Fruit fly (Drosophila melanogaster) whole organism, embryonic: ENCODE measurements around the gene Cyp4d21.
A peak's percentile ranks its signal among the peaks of the same experiment; 100 is the strongest.

ENCODE experiments used
- Ada2b ChIP-seq: fragments of 200-800 bp; sonication (Bioruptor generic); IDR thresholded peaks from 2 replicates; pipeline ENCODE4 v1.3.6; 2022; ENCODE audit warnings: missing biosample characterization, missing genetic modification characterization
- Aef1 ChIP-seq: fragments of 200-800 bp; sonication (Bioruptor generic); IDR thresholded peaks from 3 replicates; pipeline ENCODE4 v1.3.6; 2022; ENCODE audit warnings: missing biosample characterization, missing genetic modification characterization
- Asciz ChIP-seq: fragments of 200-800 bp; sonication (Bioruptor generic); optimal IDR thresholded peaks from 2 replicates; lab custom pipeline; 2017; ENCODE audit warnings: missing biosample characterization, mild to moderate bottlenecking, missing genetic modification characterization, missing genetic modification reagents
- CG10979 ChIP-seq: fragments of 200-800 bp; sonication (Bioruptor generic); optimal IDR thresholded peaks from 2 replicates; lab custom pipeline; 2018; ENCODE audit warnings: missing biosample characterization, mild to moderate bottlenecking, missing genetic modification characterization, moderate library complexity
- CG11504 ChIP-seq: fragments of 200-800 bp; sonication (Bioruptor generic); optimal IDR thresholded peaks from 3 replicates; lab custom pipeline; 2019; ENCODE audit warnings: missing biosample characterization, mild to moderate bottlenecking, missing genetic modification characterization, moderate library complexity
- CG12659 ChIP-seq: fragments of 200-800 bp; sonication (Bioruptor generic); optimal IDR thresholded peaks from 3 replicates; lab custom pipeline; 2017; ENCODE audit warnings: mild to moderate bottlenecking, missing biosample characterization, missing genetic modification reagents, missing genetic modification characterization
- CG12769 ChIP-seq: fragments of 200-800 bp; sonication (Bioruptor generic); optimal IDR thresholded peaks from 2 replicates; lab custom pipeline; 2019; ENCODE audit warnings: missing biosample characterization, mild to moderate bottlenecking, missing genetic modification characterization, moderate library complexity
- CG14050 ChIP-seq: fragments of 200-800 bp; sonication (Bioruptor generic); IDR thresholded peaks from 3 replicates; pipeline ENCODE4 v1.3.6; 2022; ENCODE audit warnings: missing biosample characterization, missing genetic modification characterization
- CG14710 ChIP-seq: fragments of 200-800 bp; sonication (Bioruptor generic); optimal IDR thresholded peaks from 3 replicates; lab custom pipeline; 2019; ENCODE audit warnings: missing biosample characterization, mild to moderate bottlenecking, missing genetic modification characterization, moderate library complexity
- CG15601 ChIP-seq: fragments of 200-800 bp; sonication (Bioruptor generic); optimal IDR thresholded peaks from 3 replicates; lab custom pipeline; 2019; ENCODE audit warnings: missing biosample characterization, mild to moderate bottlenecking, missing genetic modification characterization, moderate library complexity
- CG15696 ChIP-seq: fragments of 200-800 bp; sonication (Bioruptor generic); optimal IDR thresholded peaks from 2 replicates; lab custom pipeline; 2019; ENCODE audit warnings: missing biosample characterization, mild to moderate bottlenecking, missing genetic modification characterization, moderate library complexity
- CG17359 ChIP-seq: fragments of 200-800 bp; sonication (Bioruptor generic); optimal IDR thresholded peaks from 3 replicates; lab custom pipeline; 2018; ENCODE audit warnings: missing biosample characterization, mild to moderate bottlenecking, missing genetic modification characterization, moderate library complexity
- CG17829 ChIP-seq: fragments of 200-800 bp; optimal IDR thresholded peaks from 2 replicates; lab custom pipeline; 2019; ENCODE audit warnings: missing biosample characterization, mild to moderate bottlenecking, missing genetic modification characterization, moderate library complexity
- CG18011 ChIP-seq: fragments of 200-800 bp; sonication (Bioruptor generic); optimal IDR thresholded peaks from 2 replicates; lab custom pipeline; 2017; ENCODE audit warnings: missing biosample characterization, missing genetic modification characterization, mild to moderate bottlenecking, moderate library complexity, missing genotype
- CG2889 ChIP-seq: fragments of 200-800 bp; sonication (Bioruptor generic); IDR thresholded peaks from 3 replicates; pipeline ENCODE4 v1.3.6; 2022; ENCODE audit warnings: missing biosample characterization, missing genetic modification characterization
- CG30431 ChIP-seq: fragments of 200-800 bp; sonication (Bioruptor generic); optimal IDR thresholded peaks from 2 replicates; lab custom pipeline; 2017; ENCODE audit warnings: missing biosample characterization, missing genetic modification characterization
- CG31441 ChIP-seq: fragments of 200-800 bp; sonication (Bioruptor generic); IDR thresholded peaks from 2 replicates; pipeline ENCODE4 v1.3.6; 2022; ENCODE audit warnings: missing biosample characterization, missing genetic modification characterization
- CG32772 ChIP-seq: fragments of 200-800 bp; sonication (Bioruptor generic); IDR thresholded peaks from 2 replicates; pipeline ENCODE4 v1.3.6; 2022; ENCODE audit warnings: missing biosample characterization, missing genetic modification characterization
- CG33557 ChIP-seq: fragments of 200-800 bp; sonication (Bioruptor generic); optimal IDR thresholded peaks from 2 replicates; lab custom pipeline; 2019; ENCODE audit warnings: missing biosample characterization, mild to moderate bottlenecking, missing genetic modification characterization, moderate library complexity
- CG4424 ChIP-seq: fragments of 200-800 bp; sonication (Bioruptor generic); optimal IDR thresholded peaks from 3 replicates; lab custom pipeline; 2016; ENCODE audit warnings: missing biosample characterization, missing genetic modification characterization
- CG4617 ChIP-seq: fragments of 200-800 bp; sonication (Bioruptor generic); optimal IDR thresholded peaks from 3 replicates; lab custom pipeline; 2016; ENCODE audit warnings: missing biosample characterization, missing genetic modification characterization, borderline replicate concordance
- CG5180 ChIP-seq: fragments of 200-800 bp; sonication (Bioruptor generic); optimal IDR thresholded peaks from 3 replicates; lab custom pipeline; 2017; ENCODE audit warnings: missing biosample characterization, missing genetic modification characterization, mild to moderate bottlenecking, moderate library complexity, missing genetic modification reagents
- CG7271 ChIP-seq: fragments of 200-800 bp; sonication (Bioruptor generic); optimal IDR thresholded peaks from 2 replicates; lab custom pipeline; 2018; ENCODE audit warnings: missing biosample characterization, mild to moderate bottlenecking, missing genetic modification characterization, moderate library complexity
- CG7928 ChIP-seq: fragments of 200-800 bp; sonication (Bioruptor generic); optimal IDR thresholded peaks from 2 replicates; lab custom pipeline; 2017; ENCODE audit warnings: missing biosample characterization, mild to moderate bottlenecking, missing genetic modification characterization
- CTCF ChIP-seq: fragments of 200-800 bp; sonication (Bioruptor generic); optimal IDR thresholded peaks from 2 replicates; lab custom pipeline; 2017; ENCODE audit warnings: missing biosample characterization, mild to moderate bottlenecking, missing genetic modification characterization, moderate library complexity
- H2.0 ChIP-seq: fragments of 200-800 bp; sonication (Bioruptor generic); IDR thresholded peaks from 2 replicates; pipeline ENCODE4 v1.3.6; 2022; ENCODE audit warnings: missing biosample characterization, missing genetic modification characterization
- HLH3B ChIP-seq: fragments of 200-800 bp; sonication (Bioruptor generic); IDR thresholded peaks from 2 replicates; pipeline ENCODE4 v1.3.6; 2022; ENCODE audit warnings: missing biosample characterization, missing genetic modification characterization
- Hr51 ChIP-seq, 2 experiments: fragments of 200-800 bp; sonication (Bioruptor generic); optimal IDR thresholded peaks; 2 replicates in 1 of 2; 3 replicates in 1 of 2; lab custom pipeline; 2016 to 2018; ENCODE audit warnings: missing biosample characterization in 2 of 2, missing genetic modification characterization in 2 of 2, mild to moderate bottlenecking in 1 of 2, moderate library complexity in 1 of 2
- Hr78 ChIP-seq, 2 experiments: fragments of 200-800 bp in 1 of 2; fragments of >200 bp in 1 of 2; sonication (Bioruptor generic) in 1 of 2; optimal IDR thresholded peaks; 2 replicates each; lab custom pipeline; 2017 to 2019; ENCODE audit warnings: missing biosample characterization in 2 of 2, missing genetic modification characterization in 2 of 2, mild to moderate bottlenecking in 1 of 2, moderate library complexity in 1 of 2
- Mad ChIP-seq: fragments of 200-800 bp; sonication (Bioruptor generic); optimal IDR thresholded peaks from 2 replicates; lab custom pipeline; 2016; ENCODE audit warnings: missing biosample characterization, missing genetic modification characterization
- Mrtf ChIP-seq: fragments of 200-800 bp; sonication (Bioruptor generic); IDR thresholded peaks from 3 replicates; pipeline ENCODE4 v1.3.6; 2022; ENCODE audit warnings: missing biosample characterization, missing genetic modification characterization
- Nf-YA ChIP-seq: fragments of 200-800 bp; sonication (Bioruptor generic); IDR thresholded peaks from 2 replicates; pipeline ENCODE4 v1.3.6; 2022; ENCODE audit warnings: missing biosample characterization, missing genetic modification characterization
- NfI ChIP-seq: fragments of 200-800 bp; sonication (Bioruptor generic); optimal IDR thresholded peaks from 3 replicates; lab custom pipeline; 2018; ENCODE audit warnings: missing biosample characterization, mild to moderate bottlenecking, missing genetic modification characterization, moderate library complexity
- Opbp ChIP-seq: fragments of 200-800 bp; sonication (Bioruptor generic); IDR thresholded peaks from 3 replicates; pipeline ENCODE4 v1.3.6; 2022; ENCODE audit warnings: missing biosample characterization, missing genetic modification characterization; ENCODE audit not compliant: partially characterized antibody
- Rfx ChIP-seq: fragments of 200-800 bp; sonication (Bioruptor generic); IDR thresholded peaks from 2 replicates; pipeline ENCODE4 v1.3.6; 2022; ENCODE audit warnings: missing biosample characterization, missing genetic modification characterization
- Xbp1 ChIP-seq: fragments of 200-800 bp; sonication (Bioruptor generic); optimal IDR thresholded peaks from 3 replicates; lab custom pipeline; 2016; ENCODE audit warnings: missing biosample characterization, mild to moderate bottlenecking, missing genetic modification characterization
- Xrp1 ChIP-seq: fragments of 200-800 bp; sonication (Bioruptor generic); IDR thresholded peaks from 2 replicates; pipeline ENCODE4 v1.3.6; 2022; ENCODE audit warnings: missing biosample characterization, missing genetic modification characterization
- cato ChIP-seq: fragments of 200-800 bp; sonication (Bioruptor generic); optimal IDR thresholded peaks from 2 replicates; lab custom pipeline; 2016; ENCODE audit warnings: missing biosample characterization, missing genetic modification characterization, borderline replicate concordance
- ci ChIP-seq: fragments of 200-800 bp; sonication (Bioruptor generic); IDR thresholded peaks from 3 replicates; pipeline ENCODE4 v1.3.6; 2022; ENCODE audit warnings: missing biosample characterization, missing genetic modification characterization
- ems ChIP-seq: fragments of 200-800 bp; sonication (Bioruptor generic); optimal IDR thresholded peaks from 3 replicates; lab custom pipeline; 2016; ENCODE audit warnings: missing biosample characterization, missing genetic modification characterization
- ewg ChIP-seq: fragments of 200-800 bp; sonication (Bioruptor generic); optimal IDR thresholded peaks from 3 replicates; lab custom pipeline; 2017; ENCODE audit warnings: mild to moderate bottlenecking, missing biosample characterization, missing genetic modification reagents, missing genetic modification characterization
- grn ChIP-seq: fragments of 200-800 bp; sonication (Bioruptor generic); optimal IDR thresholded peaks from 3 replicates; lab custom pipeline; 2017; ENCODE audit warnings: missing biosample characterization, missing genetic modification characterization
- oc ChIP-seq: fragments of 200-800 bp; sonication (Bioruptor generic); optimal IDR thresholded peaks from 2 replicates; lab custom pipeline; 2018; ENCODE audit warnings: missing biosample characterization, mild to moderate bottlenecking, missing genetic modification characterization, moderate library complexity
- onecut ChIP-seq: fragments of 200-800 bp; sonication (Bioruptor generic); IDR thresholded peaks from 2 replicates; pipeline ENCODE4 v1.3.6; 2022; ENCODE audit warnings: missing biosample characterization, missing genetic modification characterization
- pita ChIP-seq: fragments of 200-800 bp; sonication (Bioruptor generic); optimal IDR thresholded peaks from 2 replicates; lab custom pipeline; 2017; ENCODE audit warnings: missing biosample characterization, mild to moderate bottlenecking, missing genetic modification characterization
- salm ChIP-seq: fragments of 200-800 bp; sonication (Bioruptor generic); optimal IDR thresholded peaks from 2 replicates; lab custom pipeline; 2018; ENCODE audit warnings: missing biosample characterization, mild to moderate bottlenecking, missing genetic modification characterization
- sna ChIP-seq: fragments of 200-800 bp; sonication (Bioruptor generic); IDR thresholded peaks from 2 replicates; pipeline ENCODE4 v1.3.6; 2022; ENCODE audit warnings: missing biosample characterization, missing genetic modification characterization; ENCODE audit not compliant: partially characterized antibody
- sr ChIP-seq: fragments of 200-800 bp; sonication (Bioruptor generic); IDR thresholded peaks from 3 replicates; pipeline ENCODE4 v1.3.6; 2022; ENCODE audit warnings: missing biosample characterization, missing genetic modification characterization
- usp ChIP-seq: fragments of >200 bp; optimal IDR thresholded peaks from 2 replicates; lab custom pipeline; 2017; ENCODE audit warnings: missing biosample characterization, missing genetic modification characterization
- yki ChIP-seq: fragments of >200 bp; optimal IDR thresholded peaks from 3 replicates; lab custom pipeline; 2018

Gene Cyp4d21

dm6 chr2L:7596862-7597261, 8.5 kb upstream of the Cyp4d21 start (continued):
- peak; percentile 85 for TF ChIP-seq CG33557
- peak; percentile 84 for TF ChIP-seq Xbp1 (GFP tag; lab: Kevin White, UChicago)
- peak; percentile 87 for TF ChIP-seq CG15601 (tag; lab: Kevin White, UChicago)
- TF ChIP-seq CG7271 (tag; lab: Kevin White, UChicago): peak; percentile 36
- TF ChIP-seq CG14050: peak; percentile 51; the same call in 2 of the 3 replicates
- TF ChIP-seq CG10979 (tag; lab: Kevin White, UChicago): peak; percentile 95
- TF ChIP-seq CG17829 (tag; lab: Kevin White, UChicago): peak; percentile 92
- peak; percentile 43 for TF ChIP-seq CTCF (GFP tag; lab: Kevin White, UChicago)
- peak; percentile 70 for TF ChIP-seq grn (GFP tag; lab: Kevin White, UChicago)
- peak; percentile 92 for TF ChIP-seq oc (tag; lab: Kevin White, UChicago)
- TF ChIP-seq CG18011 (GFP tag; lab: Kevin White, UChicago): no peak
- TF ChIP-seq CG11504 (tag; lab: Kevin White, UChicago): peak; percentile 87
- peak; percentile 81 for TF ChIP-seq ewg
- no peak for TF ChIP-seq sna (GFP tag; lab: Robert Waterston, UW)
- TF ChIP-seq Nf-YA (GFP tag; lab: Robert Waterston, UW): peak; percentile 72; the same call in 1 of the 2 replicates
- TF ChIP-seq Ada2b: peak; percentile 59
- peak; percentile 88 for TF ChIP-seq CG32772 (GFP tag; lab: Robert Waterston, UW)
- peak; percentile 48; the same call in 1 of the 3 replicates for TF ChIP-seq Mrtf (GFP tag; lab: Robert Waterston, UW)
- peak; percentile 88 for TF ChIP-seq CG17359 (tag; lab: Kevin White, UChicago)
- peak; percentile 89 for TF ChIP-seq CG31441
- peak; percentile 52 for TF ChIP-seq NfI
- no peak for TF ChIP-seq CG7928 (GFP tag; lab: Kevin White, UChicago)
- peak; percentile 87 for TF ChIP-seq onecut (GFP tag; lab: Robert Waterston, UW)
- TF ChIP-seq Aef1 (GFP tag; lab: Robert Waterston, UW): peak; percentile 53; the same call in 1 of the 3 replicates
- TF ChIP-seq H2.0 (GFP tag; lab: Robert Waterston, UW): peak; percentile 68
- peak; percentile 53 for TF ChIP-seq CG12659 (GFP tag; lab: Kevin White, UChicago)
- peak; percentile 92 for TF ChIP-seq CG4424
- TF ChIP-seq Xrp1: peak; percentile 96
- peak; percentile 73 for TF ChIP-seq salm (tag; lab: Kevin White, UChicago)
- TF ChIP-seq Asciz (GFP tag; lab: Kevin White, UChicago): peak; percentile 87
- TF ChIP-seq cato (GFP tag; lab: Kevin White, UChicago): peak; percentile 49
- peak; percentile 84 for TF ChIP-seq CG30431 (GFP tag; lab: Kevin White, UChicago)
- TF ChIP-seq yki: no peak
- TF ChIP-seq ems: peak; percentile 79
- TF ChIP-seq ci: peak; percentile 96
- peak; percentile 93 for TF ChIP-seq CG14710 (tag; lab: Kevin White, UChicago)
- peak; percentile 42 to 78 for TF ChIP-seq Hr51 (GFP tag; optimal IDR thresholded peaks at IDR 0.05; lab: Kevin White, UChicago)
- TF ChIP-seq sr (GFP tag; lab: Robert Waterston, UW): peak; percentile 46; the same call in 1 of the 3 replicates
- peak; percentile 47 for TF ChIP-seq CG12769 (tag; lab: Kevin White, UChicago)
- TF ChIP-seq CG5180 (GFP tag; lab: Kevin White, UChicago): peak; percentile 67
- peak; percentile 93 for TF ChIP-seq CG15696 (tag; lab: Kevin White, UChicago)
- TF ChIP-seq CG2889 (GFP tag; lab: Robert Waterston, UW): no peak
- TF ChIP-seq Hr78 (GFP tag; optimal IDR thresholded peaks at IDR 0.05; lab: Kevin White, UChicago): peak in 1 of 2 experiments; percentile 86
- TF ChIP-seq HLH3B (GFP tag; lab: Robert Waterston, UW): peak; percentile 82
- TF ChIP-seq Mad: peak; percentile 62
- no peak for TF ChIP-seq usp
- TF ChIP-seq CG4617 (GFP tag; lab: Kevin White, UChicago): peak; percentile 24
- TF ChIP-seq Rfx: no peak
- TF ChIP-seq Opbp: no peak
- no peak for TF ChIP-seq pita
